Worm (Caenorhabditis elegans): Measurements from ENCODE around the gene gid-7.

Gene gid-7

DNA sequence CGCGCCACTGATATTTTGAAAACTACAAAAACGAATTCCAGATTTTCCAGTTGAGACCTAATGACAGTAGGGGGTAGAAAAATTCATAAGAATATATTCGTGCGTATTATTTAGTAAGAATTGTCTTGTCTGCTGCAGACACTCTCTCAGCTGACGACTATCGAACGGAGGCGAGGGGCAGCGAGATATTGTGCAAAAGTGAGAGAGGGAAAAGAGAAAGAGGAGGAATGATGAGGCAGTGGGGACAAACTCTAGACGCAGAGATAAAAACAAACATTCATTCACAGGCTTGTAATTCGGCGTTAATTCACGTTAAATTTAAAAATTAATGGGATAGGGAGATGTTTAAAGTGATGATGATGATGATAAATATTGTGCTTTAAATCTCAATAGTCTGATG is at the start of gene gid-7:
Gene gid-7, minus strand, starts transcription at position 188 of the 400 bp plus-strand sequence.
- TF ChIP-seq ham-2 (GFP tag; optimal IDR thresholded peaks at IDR 0.05) = no peak
- peak; percentile 72 for TF ChIP-seq ces-1 (GFP tag; optimal IDR thresholded peaks at IDR 0.05)

DNA sequence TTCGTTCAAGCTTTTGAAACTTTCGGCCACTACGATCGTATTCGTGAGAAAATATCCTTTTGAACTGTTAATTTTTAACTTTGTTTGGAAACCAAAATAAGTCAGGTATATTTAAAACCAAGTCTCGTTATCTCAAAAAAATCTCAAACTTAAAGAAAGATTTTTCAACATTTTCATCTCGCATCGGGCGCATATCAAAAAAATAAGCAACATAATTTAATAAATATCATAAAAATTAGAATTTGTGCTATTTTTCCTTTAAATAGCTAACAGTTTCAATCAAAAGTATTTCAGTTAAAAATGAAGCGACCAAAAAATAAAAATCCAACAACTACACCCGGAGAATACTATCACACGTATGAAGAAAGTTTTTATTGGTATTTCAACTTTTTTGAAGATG is 49.1 kb upstream of the gid-7 start, which contains the start of gene srw-7:
Gene srw-7, plus strand, starts transcription at position 301 of the 400 bp plus-strand sequence.
- TF ChIP-seq pha-4 (tag; optimal IDR thresholded peaks at IDR 0.05) = no peak
- no peak for TF ChIP-seq hlh-1 (tag; optimal IDR thresholded peaks at IDR 0.05)
- no peak for TF ChIP-seq drap-1 (GFP tag; optimal IDR thresholded peaks at IDR 0.05)
- no peak for TF ChIP-seq unc-120 (tag; optimal IDR thresholded peaks at IDR 0.05; ENCODE audit: poor library complexity, severe bottlenecking)
- TF ChIP-seq tbx-8 (GFP tag; optimal IDR thresholded peaks at IDR 0.05) = no peak

DNA sequence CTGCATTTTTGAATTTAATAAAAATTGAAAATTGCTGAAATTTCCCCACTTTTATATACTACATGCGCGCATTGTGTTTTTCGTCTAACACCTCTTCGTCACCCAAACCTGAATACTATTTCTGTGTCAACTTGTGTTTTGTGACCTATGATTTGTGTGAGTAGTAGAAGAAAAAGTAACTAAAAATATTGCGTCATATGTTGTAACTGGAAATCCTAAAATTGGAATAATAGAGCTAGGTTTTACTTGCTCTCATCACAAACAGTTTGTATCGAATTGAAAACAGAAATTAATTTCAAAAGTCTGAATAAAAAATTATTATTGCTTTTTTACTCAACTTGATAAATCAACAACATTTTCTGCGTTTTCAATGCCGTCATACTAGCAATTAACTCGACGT is 48.6 kb upstream of the gid-7 start, which contains the start of gene R08F11.4:
Gene R08F11.4, minus strand, starts transcription at position 29 of the 400 bp plus-strand sequence.
- TF ChIP-seq zip-8 (tag; optimal IDR thresholded peaks at IDR 0.05) = peak; percentile 83
- TF ChIP-seq ces-1 (GFP tag; optimal IDR thresholded peaks at IDR 0.05) = no peak

DNA sequence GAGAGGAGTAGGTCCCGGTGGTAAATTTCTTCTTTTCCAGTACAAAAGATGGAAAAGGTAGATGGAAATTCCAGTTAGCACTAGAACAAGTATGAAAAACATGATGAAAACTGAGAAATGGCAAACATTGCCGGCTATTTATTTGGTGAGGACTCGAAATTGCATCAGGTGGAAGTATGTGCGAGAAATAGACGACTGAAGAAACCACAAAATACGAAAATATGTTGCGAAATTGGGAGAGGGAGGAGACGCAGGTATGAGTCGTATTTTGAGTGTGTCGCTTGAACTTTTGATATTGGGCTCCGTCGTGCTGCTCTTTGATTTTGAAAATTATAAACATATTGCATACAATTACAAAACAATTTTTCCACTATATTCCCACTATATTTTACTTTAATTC is 46.5 kb upstream of the gid-7 start, which contains the start of gene cyp-33C8:
Gene cyp-33C8, minus strand, starts transcription at position 200 of the 400 bp plus-strand sequence.
- TF ChIP-seq ceh-83 (GFP tag; optimal IDR thresholded peaks at IDR 0.05) (no peak), lin-32 (GFP tag; optimal IDR thresholded peaks at IDR 0.05) (no peak), zip-8 (tag; optimal IDR thresholded peaks at IDR 0.05) (no peak), ceh-39 (tag; optimal IDR thresholded peaks at IDR 0.05) (no peak), blmp-1 (tag; optimal IDR thresholded peaks at IDR 0.05) (no peak), mep-1 (tag; optimal IDR thresholded peaks at IDR 0.05) (no peak), snpc-4 (tag; optimal IDR thresholded peaks at IDR 0.05) (no peak), unc-39 (tag; optimal IDR thresholded peaks at IDR 0.05) (no peak), pha-4 (tag; optimal IDR thresholded peaks at IDR 0.05) (no peak), elt-1 (tag; optimal IDR thresholded peaks at IDR 0.05; ENCODE audit: borderline replicate concordance, insufficient read depth) (no peak), nhr-2 (tag; optimal IDR thresholded peaks at IDR 0.05) (no peak), nhr-12 (tag; optimal IDR thresholded peaks at IDR 0.05) (no peak), nhr-28 (tag; optimal IDR thresholded peaks at IDR 0.05) (no peak), nhr-237 (tag; optimal IDR thresholded peaks at IDR 0.05) (no peak), sem-2 (GFP tag; optimal IDR thresholded peaks at IDR 0.05) (no peak), cnd-1 (tag; optimal IDR thresholded peaks at IDR 0.05) (no peak), M03D4.4 (tag; optimal IDR thresholded peaks at IDR 0.05) (no peak), ces-1 (GFP tag; optimal IDR thresholded peaks at IDR 0.05) (no peak), unc-120 (tag; optimal IDR thresholded peaks at IDR 0.05; ENCODE audit: poor library complexity, severe bottlenecking) (no peak)

DNA sequence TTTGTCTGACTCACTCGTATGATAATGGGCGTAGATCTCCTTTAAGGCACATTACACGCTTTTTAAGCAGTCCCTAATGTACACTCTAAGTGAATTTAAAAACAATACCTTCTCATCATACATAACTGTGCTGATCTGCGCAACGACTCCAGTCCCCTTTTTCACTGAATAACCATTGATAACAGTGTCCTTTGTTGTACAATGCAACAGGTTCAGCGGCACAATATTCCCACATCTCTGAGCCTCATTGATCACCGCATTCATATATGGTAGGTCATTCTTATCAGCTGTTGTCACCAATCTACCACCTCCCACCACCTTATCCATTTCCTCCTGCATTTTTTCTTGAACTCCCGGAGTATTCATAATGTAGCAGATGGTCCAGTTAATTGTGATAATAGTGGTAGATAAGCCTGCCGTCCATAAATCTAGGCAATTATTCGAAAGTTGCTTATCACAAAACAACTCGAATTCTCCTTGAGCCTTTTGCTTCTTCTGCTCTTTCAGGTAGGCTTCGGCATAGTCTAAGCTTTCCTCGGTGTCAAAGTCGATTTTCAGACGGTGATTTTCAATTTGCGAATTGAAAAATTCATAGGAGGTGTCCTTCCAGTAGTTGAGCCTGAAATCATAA is 45.0 kb upstream of the gid-7 start:
- TF ChIP-seq unc-39 (tag; optimal IDR thresholded peaks at IDR 0.05) (no peak), flh-1 (GFP tag; optimal IDR thresholded peaks at IDR 0.05) (no peak), ceh-83 (GFP tag; optimal IDR thresholded peaks at IDR 0.05) (no peak), mep-1 (tag; optimal IDR thresholded peaks at IDR 0.05) (no peak), ces-1 (GFP tag; optimal IDR thresholded peaks at IDR 0.05) (no peak), mab-5 (tag; optimal IDR thresholded peaks at IDR 0.05) (no peak), nhr-12 (tag; optimal IDR thresholded peaks at IDR 0.05) (no peak), unc-62 (GFP tag; optimal IDR thresholded peaks at IDR 0.05) (no peak), sem-2 (GFP tag; optimal IDR thresholded peaks at IDR 0.05) (no peak), hlh-1 (tag; optimal IDR thresholded peaks at IDR 0.05) (no peak), bed-3 (GFP tag; optimal IDR thresholded peaks at IDR 0.05) (no peak), snpc-4 (tag; optimal IDR thresholded peaks at IDR 0.05) (no peak), sptf-1 (tag; optimal IDR thresholded peaks at IDR 0.05) (no peak), elt-3 (tag; optimal IDR thresholded peaks at IDR 0.05) (no peak), zip-8 (tag; optimal IDR thresholded peaks at IDR 0.05) (no peak)

DNA sequence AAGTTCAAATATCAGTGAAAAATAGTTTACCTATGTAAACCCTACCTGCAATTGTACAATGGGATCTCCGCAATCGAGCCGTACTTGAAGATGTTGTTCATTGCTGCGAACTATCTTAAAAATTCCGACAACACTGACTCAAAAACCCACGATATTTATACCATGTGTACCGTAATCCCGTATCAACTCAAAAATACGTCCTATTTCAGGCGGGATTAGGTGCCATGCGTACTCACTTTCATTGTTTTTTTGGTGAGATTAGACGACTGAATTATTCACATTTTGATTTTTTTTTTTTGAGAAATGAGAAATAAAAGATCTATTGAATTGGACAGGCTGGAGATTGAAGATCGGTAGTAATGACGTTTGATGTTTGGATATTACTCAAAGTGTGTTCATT is 43.5 kb upstream of the gid-7 start, which contains the start of gene srt-30:
Gene srt-30, minus strand, starts transcription at position 101 of the 400 bp plus-strand sequence.
- TF ChIP-seq unc-39 (tag; optimal IDR thresholded peaks at IDR 0.05) (no peak), ceh-83 (GFP tag; optimal IDR thresholded peaks at IDR 0.05) (no peak), tbx-8 (GFP tag; optimal IDR thresholded peaks at IDR 0.05) (no peak)

Measured in whole organism, mixed stage, embryonic.